Worm (Caenorhabditis elegans) whole organism, L2 larva: Measurements from ENCODE around the gene hpo-38.

Experiments used
- F13H6.1 ChIP-seq: sonication (generic microtip); optimal IDR thresholded peaks from 2 replicates; lab custom pipeline; 2016; ENCODE audit warnings: missing genetic modification characterization, missing compliant biosample characterization
- R02D3.7 ChIP-seq: fragments of 150-350 bp; optimal IDR thresholded peaks from 2 replicates; lab custom pipeline; 2014; ENCODE audit warnings: missing biosample characterization, missing genetic modification characterization
- Y55F3AM.14 ChIP-seq: fragments of 200-800 bp; sonication (Bioruptor generic); optimal IDR thresholded peaks from 2 replicates; lab custom pipeline; 2018; ENCODE audit warnings: mild to moderate bottlenecking, missing genetic modification characterization, missing compliant biosample characterization
- ZK546.5 ChIP-seq: sonication (generic microtip); optimal IDR thresholded peaks from 2 replicates; lab custom pipeline; 2017; ENCODE audit warnings: missing biosample characterization, missing genetic modification characterization
- alr-1 ChIP-seq: fragments of 150-350 bp; optimal IDR thresholded peaks from 2 replicates; lab custom pipeline; 2014; ENCODE audit warnings: missing biosample characterization, missing genetic modification characterization
- aly-2 ChIP-seq: fragments of 150-350 bp; optimal IDR thresholded peaks from 2 replicates; lab custom pipeline; 2014; ENCODE audit warnings: missing biosample characterization, missing genetic modification characterization
- ama-1 ChIP-seq: fragments of 150-350 bp; optimal IDR thresholded peaks from 2 replicates; lab custom pipeline; 2018; ENCODE audit warnings: inconsistent platforms
- blmp-1 ChIP-seq: sonication (generic microtip); optimal IDR thresholded peaks from 2 replicates; lab custom pipeline; 2017; ENCODE audit warnings: missing genetic modification characterization, mild to moderate bottlenecking, missing compliant biosample characterization, antibody characterized with exemption, moderate library complexity; ENCODE audit not compliant: insufficient read depth
- ceh-82 ChIP-seq: fragments of 150-350 bp; optimal IDR thresholded peaks from 2 replicates; lab custom pipeline; 2014; ENCODE audit warnings: missing biosample characterization, missing genetic modification characterization
- crh-2 ChIP-seq: sonication (generic microtip); optimal IDR thresholded peaks from 2 replicates; lab custom pipeline; 2017; ENCODE audit warnings: missing biosample characterization, missing genetic modification characterization
- dmd-4 ChIP-seq: sonication (generic microtip); optimal IDR thresholded peaks from 2 replicates; lab custom pipeline; 2017; ENCODE audit warnings: missing biosample characterization, missing genetic modification characterization
- egl-27 ChIP-seq: sonication (generic microtip); optimal IDR thresholded peaks from 3 replicates; lab custom pipeline; 2017; ENCODE audit warnings: missing biosample characterization, missing genetic modification reagents, missing genetic modification characterization
- elt-1 ChIP-seq: fragments of 150-350 bp; optimal IDR thresholded peaks from 2 replicates; lab custom pipeline; 2014; ENCODE audit warnings: missing biosample characterization, missing genetic modification characterization
- elt-3 ChIP-seq: sonication (generic microtip); optimal IDR thresholded peaks from 2 replicates; lab custom pipeline; 2017; ENCODE audit warnings: missing biosample characterization, missing genetic modification characterization
- fos-1 ChIP-seq: fragments of 150-350 bp; optimal IDR thresholded peaks from 2 replicates; lab custom pipeline; 2014; ENCODE audit warnings: missing biosample characterization, missing genetic modification characterization
- lin-11 ChIP-seq: fragments of 150-350 bp; sonication (generic microtip); optimal IDR thresholded peaks from 2 replicates; lab custom pipeline; 2014; ENCODE audit warnings: missing biosample characterization, missing genetic modification characterization, inconsistent platforms, mixed read lengths
- lin-13 ChIP-seq: fragments of 150-350 bp; optimal IDR thresholded peaks from 2 replicates; lab custom pipeline; 2014; ENCODE audit warnings: missing biosample characterization, missing genetic modification reagents, missing genetic modification characterization
- lsy-2 ChIP-seq, 2 experiments: fragments of 150-350 bp in 1 of 2; sonication (generic microtip) in 1 of 2; optimal IDR thresholded peaks; 2 replicates each; lab custom pipeline; 2014 to 2017; ENCODE audit warnings: missing biosample characterization in 2 of 2, missing genetic modification characterization in 2 of 2
- mbf-1 ChIP-seq: sonication (generic microtip); optimal IDR thresholded peaks from 2 replicates; lab custom pipeline; 2017; ENCODE audit warnings: missing biosample characterization, missing genetic modification characterization
- mdl-1 ChIP-seq, 2 experiments: fragments of 150-350 bp in 1 of 2; sonication (generic microtip) in 1 of 2; optimal IDR thresholded peaks; 2 replicates each; lab custom pipeline; 2017; ENCODE audit warnings: missing biosample characterization in 2 of 2, missing genetic modification characterization in 2 of 2
- nhr-10 ChIP-seq: sonication (generic microtip); optimal IDR thresholded peaks from 2 replicates; lab custom pipeline; 2017; ENCODE audit warnings: missing biosample characterization, missing genetic modification characterization
- nhr-11 ChIP-seq: fragments of 150-350 bp; optimal IDR thresholded peaks from 2 replicates; lab custom pipeline; 2014; ENCODE audit warnings: missing biosample characterization, missing genetic modification characterization
- nhr-129 ChIP-seq: fragments of 150-350 bp; optimal IDR thresholded peaks from 2 replicates; lab custom pipeline; 2014; ENCODE audit warnings: missing biosample characterization, missing genetic modification characterization
- nhr-21 ChIP-seq: fragments of 150-350 bp; optimal IDR thresholded peaks from 2 replicates; lab custom pipeline; 2014; ENCODE audit warnings: missing biosample characterization, missing genetic modification characterization
- nhr-237 ChIP-seq: fragments of 150-350 bp; optimal IDR thresholded peaks from 2 replicates; lab custom pipeline; 2014; ENCODE audit warnings: missing biosample characterization, missing genetic modification characterization
- nhr-25 ChIP-seq: fragments of 150-350 bp; sonication (generic microtip); optimal IDR thresholded peaks from 3 replicates; lab custom pipeline; 2014; ENCODE audit warnings: missing biosample characterization, missing genetic modification characterization
- nhr-6 ChIP-seq: fragments of 150-350 bp; optimal IDR thresholded peaks from 2 replicates; lab custom pipeline; 2014; ENCODE audit warnings: missing biosample characterization, missing genetic modification characterization
- sem-4 ChIP-seq: fragments of 150-350 bp; optimal IDR thresholded peaks from 2 replicates; lab custom pipeline; 2014; ENCODE audit warnings: missing biosample characterization, missing genetic modification reagents, missing genetic modification characterization
- skn-1 ChIP-seq: sonication (generic microtip); optimal IDR thresholded peaks from 2 replicates; lab custom pipeline; 2017; ENCODE audit warnings: missing biosample characterization, missing genetic modification characterization
- snpc-4 ChIP-seq: fragments of 150-350 bp; optimal IDR thresholded peaks from 2 replicates; lab custom pipeline; 2014; ENCODE audit warnings: missing biosample characterization, missing genetic modification characterization
- unc-39 ChIP-seq: fragments of 150-350 bp; optimal IDR thresholded peaks from 2 replicates; lab custom pipeline; 2014; ENCODE audit warnings: missing biosample characterization, missing genetic modification characterization
- unc-55 ChIP-seq: fragments of 150-350 bp; sonication (generic microtip); optimal IDR thresholded peaks from 3 replicates; lab custom pipeline; 2014; ENCODE audit warnings: missing biosample characterization, missing genetic modification reagents, missing genetic modification characterization
- ztf-4 ChIP-seq: fragments of 150-350 bp; optimal IDR thresholded peaks from 2 replicates; lab custom pipeline; 2014; ENCODE audit warnings: missing biosample characterization, missing genetic modification characterization

Gene hpo-38

ce11 chrIII:235544-235943 lies 5.3 kb downstream of the hpo-38 start, which contains the start of gene hpo-29:
hpo-29 (plus strand) TSS chrIII:235844.
- TF ChIP-seq lsy-2 (tag; optimal IDR thresholded peaks at IDR 0.05; lab: Kevin White, UChicago): no peak
- no peak for TF ChIP-seq nhr-6 (tag; lab: Kevin White, UChicago)
- no peak for TF ChIP-seq ama-1 (lab: Kevin White, UChicago)
- TF ChIP-seq nhr-11 (tag; lab: Kevin White, UChicago): no peak
- TF ChIP-seq skn-1 (tag; lab: Kevin White, UChicago): no peak
- no peak for TF ChIP-seq egl-27 (tag; lab: Kevin White, UChicago)
- TF ChIP-seq sem-4: no peak
- TF ChIP-seq F13H6.1 (tag; lab: Kevin White, UChicago): no peak
- no peak for TF ChIP-seq alr-1 (tag; lab: Kevin White, UChicago)

- TF ChIP-seq dmd-4 (tag; lab: Kevin White, UChicago): no peak
- TF ChIP-seq lin-13 (GFP tag; lab: Kevin White, UChicago): no peak
- no peak for TF ChIP-seq mbf-1 (tag; lab: Kevin White, UChicago)
- no peak for TF ChIP-seq nhr-10
- TF ChIP-seq R02D3.7 (tag; lab: Kevin White, UChicago): no peak
- TF ChIP-seq elt-3 (tag; lab: Kevin White, UChicago): no peak
- TF ChIP-seq crh-2 (tag; lab: Kevin White, UChicago): no peak
- no peak for TF ChIP-seq Y55F3AM.14 (GFP tag; lab: Kevin White, UChicago)
- no peak for TF ChIP-seq nhr-6 (tag; lab: Kevin White, UChicago)
- TF ChIP-seq F13H6.1 (tag; lab: Kevin White, UChicago): no peak
Measured at ce11 chrIII:251410-251809, 21.2 kb downstream of the hpo-38 start.

ce11 chrIII:254235-254634 lies 24.0 kb downstream of the hpo-38 start, which contains the start of gene Y50D7A.3:
Y50D7A.3 (plus strand) TSS chrIII:254535.
- TF ChIP-seq lsy-2 (tag; optimal IDR thresholded peaks at IDR 0.05; lab: Kevin White, UChicago): no peak
- TF ChIP-seq R02D3.7 (tag; lab: Kevin White, UChicago): no peak
- no peak for TF ChIP-seq snpc-4 (tag; lab: Kevin White, UChicago)
- no peak for TF ChIP-seq nhr-129 (tag; lab: Kevin White, UChicago)
- TF ChIP-seq skn-1 (tag; lab: Kevin White, UChicago): no peak
- TF ChIP-seq unc-39 (tag; lab: Kevin White, UChicago): no peak
- no peak for TF ChIP-seq ztf-4 (tag; lab: Kevin White, UChicago)
- TF ChIP-seq unc-55: no peak
- TF ChIP-seq fos-1 (tag; lab: Kevin White, UChicago): no peak
- TF ChIP-seq nhr-6 (tag; lab: Kevin White, UChicago): no peak
- no peak for TF ChIP-seq crh-2 (tag; lab: Kevin White, UChicago)
- TF ChIP-seq ceh-82 (tag; lab: Kevin White, UChicago): no peak
- TF ChIP-seq nhr-10: no peak
- TF ChIP-seq ZK546.5 (tag; lab: Kevin White, UChicago): no peak
- TF ChIP-seq, all 48 proteins: peak for 0

- TF ChIP-seq crh-2 (tag; lab: Kevin White, UChicago) (no peak), ztf-4 (tag; lab: Kevin White, UChicago) (no peak), nhr-21 (no peak), nhr-129 (tag; lab: Kevin White, UChicago) (no peak), nhr-237 (no peak), lsy-2 (tag; optimal IDR thresholded peaks at IDR 0.05; lab: Kevin White, UChicago) (no peak), R02D3.7 (tag; lab: Kevin White, UChicago) (no peak), lin-11 (tag; lab: Kevin White, UChicago) (no peak), unc-39 (tag; lab: Kevin White, UChicago) (no peak), alr-1 (tag; lab: Kevin White, UChicago) (no peak), ZK546.5 (tag; lab: Kevin White, UChicago) (no peak), aly-2 (tag; lab: Kevin White, UChicago) (no peak)
Measured at ce11 chrIII:264790-265189, 34.6 kb downstream of the hpo-38 start, which contains the start of gene xpd-1. xpd-1 (plus strand) TSS chrIII:265090.

- TF ChIP-seq elt-1 (tag; lab: Kevin White, UChicago): no peak
- no peak for TF ChIP-seq blmp-1
- TF ChIP-seq nhr-10: no peak
Measured at ce11 chrIII:282506-282905, 52.3 kb downstream of the hpo-38 start.

- TF ChIP-seq unc-55 (no peak), nhr-25 (tag; lab: Kevin White, UChicago) (no peak), alr-1 (tag; lab: Kevin White, UChicago) (no peak), mdl-1 (tag; optimal IDR thresholded peaks at IDR 0.05; lab: Kevin White, UChicago) (no peak)
- TF ChIP-seq, all 48 proteins: peak for 0
Measured at ce11 chrIII:283817-284216, 53.6 kb downstream of the hpo-38 start, which contains the start of gene taco-1. taco-1 (plus strand) TSS chrIII:284117.
